Fruit fly (Drosophila melanogaster): ENCODE results near the gene CG13895.
A peak's percentile ranks its signal among the peaks of the same experiment; 100 is the strongest.

CG13895 gene

DNA sequence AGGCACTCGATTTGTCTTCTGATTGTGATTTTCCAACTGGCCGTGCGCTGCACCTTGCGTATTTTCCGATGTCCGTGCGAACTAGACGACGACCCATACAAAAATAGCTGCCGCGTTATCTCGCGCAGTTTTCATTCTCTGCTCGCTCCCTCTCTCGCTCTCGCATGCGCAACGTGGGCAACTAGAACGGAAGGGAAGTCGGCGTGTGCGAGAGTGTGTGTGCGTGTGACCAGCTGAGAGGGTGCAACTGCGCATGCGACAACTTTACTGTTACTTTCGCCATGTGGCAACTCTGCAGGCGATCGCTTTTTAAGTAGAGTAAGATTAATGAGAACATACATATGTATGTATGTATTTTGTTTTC lies 22.6 kb downstream of the CG13895 start, which contains the start of gene ebd1 (continued):
- TF ChIP-seq fd64A (GFP tag; optimal IDR thresholded peaks at IDR 0.05) (peak; percentile 19), CHES-1-like (GFP tag; optimal IDR thresholded peaks at IDR 0.05) (no peak), Neu2 (GFP tag; optimal IDR thresholded peaks at IDR 0.05; ENCODE audit: borderline replicate concordance) (no peak), CG10274 (GFP tag; optimal IDR thresholded peaks at IDR 0.05) (no peak), CG6854 (GFP tag; optimal IDR thresholded peaks at IDR 0.05) (no peak), vnd (GFP tag; IDR thresholded peaks at IDR 0.05; ENCODE audit: partially characterized antibody) (no peak), sim (GFP tag; IDR thresholded peaks at IDR 0.05) (no peak), CG12219 (GFP tag; optimal IDR thresholded peaks at IDR 0.05) (no peak), z (GFP tag; IDR thresholded peaks at IDR 0.05) (no peak), CG8478 (optimal IDR thresholded peaks at IDR 0.05) (peak; percentile 53), Stat92E (GFP tag; optimal IDR thresholded peaks at IDR 0.05) (no peak), CG4854 (GFP tag; optimal IDR thresholded peaks at IDR 0.05) (no peak), D (optimal IDR thresholded peaks at IDR 0.05) (peak; percentile 65), D (GFP tag; optimal IDR thresholded peaks at IDR 0.05) (no peak), NK7.1 (GFP tag; optimal IDR thresholded peaks at IDR 0.05) (no peak), trem (tag; optimal IDR thresholded peaks at IDR 0.05) (peak; percentile 39), CG15011 (GFP tag; optimal IDR thresholded peaks at IDR 0.05) (no peak), CG8359 (GFP tag; optimal IDR thresholded peaks at IDR 0.05; ENCODE audit: borderline replicate concordance) (no peak), CG10366 (GFP tag; IDR thresholded peaks at IDR 0.05) (no peak), D19B (GFP tag; optimal IDR thresholded peaks at IDR 0.05) (no peak), otp (GFP tag; IDR thresholded peaks at IDR 0.05) (no peak), Eip74EF (GFP tag; optimal IDR thresholded peaks at IDR 0.05) (no peak), sens (GFP tag) (peak; percentile 34), ranshi (GFP tag; IDR thresholded peaks at IDR 0.05) (no peak), CG4360 (GFP tag; IDR thresholded peaks at IDR 0.05) (no peak), sqz (GFP tag; optimal IDR thresholded peaks at IDR 0.05) (no peak), Mad (GFP tag; optimal IDR thresholded peaks at IDR 0.05) (no peak), CG1024 (GFP tag; IDR thresholded peaks at IDR 0.05) (no peak), CG5245 (GFP tag; optimal IDR thresholded peaks at IDR 0.05) (no peak), CG42726 (GFP tag; IDR thresholded peaks at IDR 0.05; ENCODE audit: partially characterized antibody) (0 out of 2 replicates have a peak, but pooled peaks have one; percentile 25), CG4820 (GFP tag; optimal IDR thresholded peaks at IDR 0.05) (no peak), NC2α (GFP tag; optimal IDR thresholded peaks at IDR 0.05) (no peak), CG11696 (GFP tag; IDR thresholded peaks at IDR 0.05) (no peak), Chrac-16 (GFP tag; optimal IDR thresholded peaks at IDR 0.05) (no peak), ato (GFP tag; IDR thresholded peaks at IDR 0.05; ENCODE audit: partially characterized antibody) (no peak), CG17361 (GFP tag; IDR thresholded peaks at IDR 0.05) (no peak; the same call in 2 of the 3 replicates), ro (GFP tag; IDR thresholded peaks at IDR 0.05) (no peak), CG4730 (GFP tag; IDR thresholded peaks at IDR 0.05) (no peak), Elba2 (GFP tag; optimal IDR thresholded peaks at IDR 0.05) (peak; percentile 53), HLH3B (GFP tag; IDR thresholded peaks at IDR 0.05) (peak; percentile 7; the same call in 1 of the 2 replicates), abd-A (tag; optimal IDR thresholded peaks at IDR 0.05) (no peak), CG1233 (GFP tag; optimal IDR thresholded peaks at IDR 0.05) (no peak), nom (GFP tag; optimal IDR thresholded peaks at IDR 0.05) (peak; percentile 51), unpg (GFP tag; optimal IDR thresholded peaks at IDR 0.05) (no peak), sd (tag; optimal IDR thresholded peaks at IDR 0.05) (no peak), CG12769 (tag; optimal IDR thresholded peaks at IDR 0.05) (no peak), prd (optimal IDR thresholded peaks at IDR 0.05) (no peak), prd (GFP tag; IDR thresholded peaks at IDR 0.05) (no peak), Gug (GFP tag; IDR thresholded peaks at IDR 0.05) (no peak), gt (GFP tag; IDR thresholded peaks at IDR 0.05) (no peak), ham (GFP tag; IDR thresholded peaks at IDR 0.05) (no peak), CG3726 (GFP tag; IDR thresholded peaks at IDR 0.05) (no peak), ac (GFP tag; optimal IDR thresholded peaks at IDR 0.05) (no peak)

Measured in whole organism, embryonic.